Worm (Caenorhabditis elegans) whole organism, late embryonic: Measurements from ENCODE around the gene math-20.

Experiments
- C08G9.2 ChIP-seq: sonication (generic microtip); optimal IDR thresholded peaks from 2 replicates; lab custom pipeline; 2016; ENCODE audit warnings: mild to moderate bottlenecking, missing genetic modification characterization, moderate library complexity, missing compliant biosample characterization
- C38D4.7 ChIP-seq: fragments of 200-800 bp; sonication (Bioruptor generic); optimal IDR thresholded peaks from 2 replicates; lab custom pipeline; 2018; ENCODE audit warnings: mild to moderate bottlenecking, missing genetic modification characterization, moderate library complexity, missing compliant biosample characterization
- F13H6.1 ChIP-seq: sonication (generic microtip); optimal IDR thresholded peaks from 2 replicates; lab custom pipeline; 2016; ENCODE audit warnings: missing genetic modification characterization, missing compliant biosample characterization
- ama-1 ChIP-seq: fragments of 150-350 bp; optimal IDR thresholded peaks from 2 replicates; lab custom pipeline; 2014
- ceh-2 ChIP-seq: sonication (generic microtip); optimal IDR thresholded peaks from 2 replicates; lab custom pipeline; 2016; ENCODE audit warnings: missing genotype, missing genetic modification characterization, missing compliant biosample characterization
- dmd-4 ChIP-seq: sonication (generic microtip); optimal IDR thresholded peaks from 2 replicates; lab custom pipeline; 2016; ENCODE audit warnings: borderline replicate concordance, missing genetic modification characterization, missing compliant biosample characterization
- dve-1 ChIP-seq: sonication (generic microtip); optimal IDR thresholded peaks from 2 replicates; lab custom pipeline; 2017; ENCODE audit warnings: antibody characterized with exemption, mild to moderate bottlenecking, missing genetic modification characterization, missing compliant biosample characterization
- fkh-10 ChIP-seq: fragments of 150-350 bp; optimal IDR thresholded peaks from 2 replicates; lab custom pipeline; 2014; ENCODE audit warnings: missing biosample characterization, missing genetic modification reagents, missing genetic modification characterization
- pqm-1 ChIP-seq: sonication (generic microtip); optimal IDR thresholded peaks from 2 replicates; lab custom pipeline; 2016; ENCODE audit warnings: missing genetic modification characterization, missing compliant biosample characterization
- sox-2 ChIP-seq: fragments of 200-800 bp; sonication (Bioruptor generic); IDR thresholded peaks from 2 replicates; pipeline ENCODE4 v1.3.6; 2022; ENCODE audit warnings: missing genetic modification reagents, missing genetic modification characterization, missing compliant biosample characterization
- tbx-2 ChIP-seq: sonication (generic microtip); optimal IDR thresholded peaks from 2 replicates; lab custom pipeline; 2016; ENCODE audit warnings: missing genetic modification characterization, missing compliant biosample characterization
- ttx-3 ChIP-seq: sonication (generic microtip); optimal IDR thresholded peaks from 2 replicates; lab custom pipeline; 2016; ENCODE audit warnings: missing genetic modification reagents, missing genetic modification characterization, missing compliant biosample characterization
- unc-86 ChIP-seq: sonication (generic microtip); optimal IDR thresholded peaks from 2 replicates; lab custom pipeline; 2016; ENCODE audit warnings: missing genetic modification characterization, missing compliant biosample characterization
- ztf-16 ChIP-seq: sonication (generic microtip); optimal IDR thresholded peaks from 2 replicates; lab custom pipeline; 2017; ENCODE audit warnings: missing genetic modification characterization, missing compliant biosample characterization

ce11 chrII:2011179-2011578 is 14.8 kb downstream of the math-20 start:
- no peak for TF ChIP-seq ama-1 (lab: Kevin White, UChicago)
- TF ChIP-seq tbx-2 (tag; lab: Kevin White, UChicago) = no peak
- no peak for TF ChIP-seq C08G9.2 (tag; lab: Kevin White, UChicago)
- TF ChIP-seq pqm-1 = no peak
- TF ChIP-seq unc-86 (tag; lab: Kevin White, UChicago) = no peak
- TF ChIP-seq fkh-10 (GFP tag; lab: Kevin White, UChicago) = no peak
- TF ChIP-seq ttx-3 = no peak
- TF ChIP-seq F13H6.1 (tag; lab: Kevin White, UChicago) = no peak
- TF ChIP-seq ztf-16 (tag; lab: Kevin White, UChicago) = no peak
- no peak for TF ChIP-seq C38D4.7
- TF ChIP-seq dmd-4 (tag; lab: Kevin White, UChicago) = no peak
- TF ChIP-seq sox-2 (GFP tag; lab: Robert Waterston, UW) = no peak
- no peak for TF ChIP-seq dve-1
- no peak for TF ChIP-seq ceh-2 (tag; lab: Kevin White, UChicago)
